Fruit fly (Drosophila melanogaster) whole organism, embryonic: ENCODE results near the gene CG12477.

ENCODE experiments used
- CG10321 ChIP-seq: fragments of 200-800 bp; sonication (Bioruptor generic); IDR thresholded peaks from 2 replicates; pipeline ENCODE4 v1.3.6; 2022; ENCODE audit warnings: missing biosample characterization, missing genetic modification characterization
- CG11504 ChIP-seq: fragments of 200-800 bp; sonication (Bioruptor generic); optimal IDR thresholded peaks from 3 replicates; lab custom pipeline; 2019; ENCODE audit warnings: missing biosample characterization, mild to moderate bottlenecking, missing genetic modification characterization, moderate library complexity
- CG12104 ChIP-seq: fragments of 200-800 bp; sonication (Bioruptor generic); optimal IDR thresholded peaks from 3 replicates; lab custom pipeline; 2016; ENCODE audit warnings: missing biosample characterization, missing genetic modification characterization
- CG12155 ChIP-seq: fragments of 200-800 bp; sonication (Bioruptor generic); optimal IDR thresholded peaks from 3 replicates; lab custom pipeline; 2016; ENCODE audit warnings: missing biosample characterization, missing genetic modification characterization
- CG12942 ChIP-seq: fragments of 200-800 bp; sonication (Bioruptor generic); optimal IDR thresholded peaks from 3 replicates; lab custom pipeline; 2016; ENCODE audit warnings: missing biosample characterization, missing genetic modification characterization
- CG14441 ChIP-seq: fragments of 200-800 bp; sonication (Bioruptor generic); IDR thresholded peaks from 2 replicates; pipeline ENCODE4 v1.3.6; 2022; ENCODE audit warnings: missing biosample characterization, missing genetic modification characterization
- CG1603 ChIP-seq: fragments of 200-800 bp; sonication (Bioruptor generic); optimal IDR thresholded peaks from 2 replicates; lab custom pipeline; 2019; ENCODE audit warnings: missing biosample characterization, mild to moderate bottlenecking, missing genetic modification characterization, moderate library complexity
- CG16863 ChIP-seq: fragments of 200-800 bp; sonication (Bioruptor generic); optimal IDR thresholded peaks from 3 replicates; lab custom pipeline; 2016; ENCODE audit warnings: missing biosample characterization, missing genetic modification characterization
- CG18619 ChIP-seq: fragments of 200-800 bp; sonication (Bioruptor generic); optimal IDR thresholded peaks from 3 replicates; lab custom pipeline; 2017; ENCODE audit warnings: missing biosample characterization, mild to moderate bottlenecking, missing genetic modification characterization
- CG34376 ChIP-seq: fragments of 200-800 bp; sonication (Bioruptor generic); optimal IDR thresholded peaks from 2 replicates; lab custom pipeline; 2018; ENCODE audit warnings: missing biosample characterization, mild to moderate bottlenecking, missing genetic modification characterization
- CG4820 ChIP-seq: fragments of 200-800 bp; sonication (Bioruptor generic); optimal IDR thresholded peaks from 3 replicates; lab custom pipeline; 2016; ENCODE audit warnings: missing biosample characterization, missing genetic modification characterization
- CG6272 ChIP-seq: fragments of 200-800 bp; sonication (Bioruptor generic); IDR thresholded peaks from 2 replicates; pipeline ENCODE4 v1.3.6; 2022; ENCODE audit warnings: missing biosample characterization, missing genetic modification characterization
- CG7357 ChIP-seq: fragments of 200-800 bp; sonication (Bioruptor generic); IDR thresholded peaks from 3 replicates; pipeline ENCODE4 v1.3.6; 2022; ENCODE audit warnings: missing biosample characterization, missing genetic modification characterization
- CG9215 ChIP-seq: fragments of 200-800 bp; sonication (Bioruptor generic); IDR thresholded peaks from 2 replicates; pipeline ENCODE4 v1.3.6; 2022; ENCODE audit warnings: missing biosample characterization, missing genetic modification characterization
- CG9797 ChIP-seq: fragments of 200-800 bp; sonication (Bioruptor generic); optimal IDR thresholded peaks from 3 replicates; lab custom pipeline; 2018; ENCODE audit warnings: missing biosample characterization, mild to moderate bottlenecking, missing genetic modification characterization
- CG9876 ChIP-seq: fragments of 200-800 bp; sonication (Bioruptor generic); optimal IDR thresholded peaks from 2 replicates; lab custom pipeline; 2016; ENCODE audit warnings: missing biosample characterization, missing genetic modification characterization
- Dll ChIP-seq: fragments of 200-800 bp; sonication (Bioruptor generic); IDR thresholded peaks from 4 replicates; pipeline ENCODE4 v1.3.6; 2022; ENCODE audit warnings: missing biosample characterization, missing genetic modification characterization; ENCODE audit not compliant: partially characterized antibody
- E2f1 ChIP-seq: fragments of 200-800 bp; sonication (Bioruptor generic); IDR thresholded peaks from 2 replicates; pipeline ENCODE4 v1.3.6; 2022; ENCODE audit warnings: missing biosample characterization, missing genetic modification characterization
- GATAe ChIP-seq: fragments of 200-800 bp; sonication (Bioruptor generic); conservative IDR thresholded peaks from 2 replicates; pipeline ENCODE4 v1.3.6; 2022; ENCODE audit warnings: missing biosample characterization, missing genetic modification characterization
- Hand ChIP-seq: fragments of 200-800 bp; sonication (Bioruptor generic); optimal IDR thresholded peaks from 2 replicates; lab custom pipeline; 2017; ENCODE audit warnings: mild to moderate bottlenecking, missing biosample characterization, missing genetic modification reagents, missing genetic modification characterization
- Med ChIP-seq: fragments of 200-800 bp; sonication (Bioruptor generic); peaks from one replicate; lab custom pipeline; 2016; ENCODE audit warnings: missing biosample characterization, missing genetic modification characterization, mild to moderate bottlenecking, inconsistent platforms, moderate library complexity
- Meics ChIP-seq: fragments of 200-800 bp; sonication (Bioruptor generic); optimal IDR thresholded peaks from 2 replicates; lab custom pipeline; 2017; ENCODE audit warnings: missing biosample characterization, mild to moderate bottlenecking, missing genetic modification characterization
- Ptx1 ChIP-seq: fragments of 200-800 bp; sonication (Bioruptor generic); IDR thresholded peaks from 2 replicates; pipeline ENCODE4 v1.3.6; 2022; ENCODE audit warnings: missing biosample characterization, missing genetic modification characterization
- Tbp ChIP-seq: fragments of >200 bp; optimal IDR thresholded peaks from 2 replicates; lab custom pipeline; 2018; ENCODE audit warnings: missing biosample characterization, missing genetic modification characterization
- Vsx1 ChIP-seq: fragments of 200-800 bp; sonication (Bioruptor generic); optimal IDR thresholded peaks from 2 replicates; lab custom pipeline; 2017; ENCODE audit warnings: missing biosample characterization, mild to moderate bottlenecking, missing genetic modification characterization, missing genetic modification reagents
- Xbp1 ChIP-seq: fragments of 200-800 bp; sonication (Bioruptor generic); optimal IDR thresholded peaks from 3 replicates; lab custom pipeline; 2016; ENCODE audit warnings: missing biosample characterization, mild to moderate bottlenecking, missing genetic modification characterization
- ara ChIP-seq: fragments of 200-800 bp; sonication (Bioruptor generic); IDR thresholded peaks from 2 replicates; pipeline ENCODE4 v1.3.6; 2022; ENCODE audit warnings: missing biosample characterization, missing genetic modification characterization
- bab2 ChIP-seq: fragments of 200-800 bp; sonication (Bioruptor generic); optimal IDR thresholded peaks from 2 replicates; lab custom pipeline; 2016; ENCODE audit warnings: missing biosample characterization, missing genetic modification characterization
- cad ChIP-seq: fragments of >200 bp; optimal IDR thresholded peaks from 2 replicates; lab custom pipeline; 2017; ENCODE audit warnings: missing biosample characterization, missing genetic modification characterization
- chif ChIP-seq, 2 experiments: fragments of 200-800 bp; sonication (Bioruptor generic); optimal IDR thresholded peaks; 3 replicates each; lab custom pipeline; 2016; ENCODE audit warnings: missing biosample characterization in 2 of 2, missing genetic modification characterization in 2 of 2
- crp ChIP-seq, 2 experiments: fragments of 200-800 bp; sonication (Bioruptor generic); optimal IDR thresholded peaks; 2 replicates in 1 of 2; 3 replicates in 1 of 2; lab custom pipeline; 2017; ENCODE audit warnings: missing biosample characterization in 2 of 2, missing genetic modification characterization in 2 of 2, mild to moderate bottlenecking in 1 of 2, moderate library complexity in 1 of 2
- dm ChIP-seq: fragments of 200-800 bp; sonication (Bioruptor generic); optimal IDR thresholded peaks from 3 replicates; lab custom pipeline; 2016; ENCODE audit warnings: missing biosample characterization, missing genetic modification characterization
- eve ChIP-seq, 2 experiments: fragments of >200 bp; optimal IDR thresholded peaks; 2 replicates each; lab custom pipeline; 2017; ENCODE audit warnings: missing biosample characterization in 2 of 2, missing genetic modification characterization in 2 of 2
- ewg ChIP-seq: fragments of 200-800 bp; sonication (Bioruptor generic); optimal IDR thresholded peaks from 3 replicates; lab custom pipeline; 2017; ENCODE audit warnings: mild to moderate bottlenecking, missing biosample characterization, missing genetic modification reagents, missing genetic modification characterization
- fd3F ChIP-seq: fragments of 200-800 bp; sonication (Bioruptor generic); optimal IDR thresholded peaks from 2 replicates; lab custom pipeline; 2018; ENCODE audit warnings: missing biosample characterization, mild to moderate bottlenecking, missing genetic modification characterization, moderate library complexity
- grn ChIP-seq: fragments of 200-800 bp; sonication (Bioruptor generic); optimal IDR thresholded peaks from 3 replicates; lab custom pipeline; 2017; ENCODE audit warnings: missing biosample characterization, missing genetic modification characterization
- gsb ChIP-seq: fragments of 200-800 bp; sonication (Bioruptor generic); IDR thresholded peaks from 2 replicates; pipeline ENCODE4 v1.3.6; 2022; ENCODE audit warnings: missing biosample characterization, missing genetic modification characterization
- hkb ChIP-seq, 2 experiments: fragments of 200-800 bp in 1 of 2; fragments of >200 bp in 1 of 2; sonication (Bioruptor generic) in 1 of 2; IDR thresholded peaks in 1 of 2; optimal IDR thresholded peaks in 1 of 2; 2 replicates each; pipeline versions ENCODE4 v1.3.6 to Lab custom; 2017 to 2022; ENCODE audit warnings: missing biosample characterization in 1 of 2, missing genetic modification characterization in 1 of 2
- ken ChIP-seq: fragments of 200-800 bp; sonication (Bioruptor generic); IDR thresholded peaks from 3 replicates; pipeline ENCODE4 v1.3.6; 2022; ENCODE audit warnings: missing biosample characterization, missing genetic modification characterization
- knrl ChIP-seq: fragments of 200-800 bp; sonication (Bioruptor generic); IDR thresholded peaks from 3 replicates; pipeline ENCODE4 v1.3.6; 2022; ENCODE audit warnings: missing biosample characterization, missing genetic modification characterization; ENCODE audit not compliant: partially characterized antibody
- lilli ChIP-seq: fragments of 200-800 bp; sonication (Bioruptor generic); optimal IDR thresholded peaks from 3 replicates; lab custom pipeline; 2016; ENCODE audit warnings: missing biosample characterization, missing genetic modification characterization
- mirr ChIP-seq: fragments of 200-800 bp; sonication (Bioruptor generic); optimal IDR thresholded peaks from 3 replicates; lab custom pipeline; 2018; ENCODE audit warnings: missing biosample characterization, mild to moderate bottlenecking, missing genetic modification characterization
- nerfin-2 ChIP-seq: fragments of 200-800 bp; sonication (Bioruptor generic); IDR thresholded peaks from 2 replicates; pipeline ENCODE4 v1.3.6; 2022; ENCODE audit warnings: missing biosample characterization, missing genetic modification characterization; ENCODE audit not compliant: partially characterized antibody
- prd ChIP-seq, 3 experiments: fragments of >200 bp in 2 of 3; fragments of 200-800 bp in 1 of 3; sonication (Bioruptor generic) in 1 of 3; optimal IDR thresholded peaks in 2 of 3; IDR thresholded peaks in 1 of 3; 2 replicates in 2 of 3; 3 replicates in 1 of 3; pipeline versions ENCODE4 v1.3.6 to Lab custom; 2017 to 2022; ENCODE audit warnings: missing biosample characterization in 1 of 3, missing genetic modification characterization in 1 of 3
- ranshi ChIP-seq: fragments of 200-800 bp; sonication (Bioruptor generic); IDR thresholded peaks from 2 replicates; pipeline ENCODE4 v1.3.6; 2022; ENCODE audit warnings: missing biosample characterization, missing genetic modification characterization
- sima ChIP-seq: fragments of 200-800 bp; sonication (Bioruptor generic); optimal IDR thresholded peaks from 2 replicates; lab custom pipeline; 2016; ENCODE audit warnings: missing biosample characterization, missing genetic modification characterization
- sna ChIP-seq: fragments of 200-800 bp; sonication (Bioruptor generic); IDR thresholded peaks from 2 replicates; pipeline ENCODE4 v1.3.6; 2022; ENCODE audit warnings: missing biosample characterization, missing genetic modification characterization; ENCODE audit not compliant: partially characterized antibody
- sqz ChIP-seq: fragments of 200-800 bp; sonication (Bioruptor generic); optimal IDR thresholded peaks from 3 replicates; lab custom pipeline; 2018; ENCODE audit warnings: missing biosample characterization, mild to moderate bottlenecking, missing genetic modification characterization
- sr ChIP-seq: fragments of 200-800 bp; sonication (Bioruptor generic); IDR thresholded peaks from 3 replicates; pipeline ENCODE4 v1.3.6; 2022; ENCODE audit warnings: missing biosample characterization, missing genetic modification characterization
- tgo ChIP-seq: fragments of 200-800 bp; sonication (Bioruptor generic); IDR thresholded peaks from 3 replicates; pipeline ENCODE4 v1.3.6; 2022; ENCODE audit warnings: missing biosample characterization, missing genetic modification characterization
- usp ChIP-seq: fragments of >200 bp; optimal IDR thresholded peaks from 2 replicates; lab custom pipeline; 2017; ENCODE audit warnings: missing biosample characterization, missing genetic modification characterization

The CG12477 gene

DNA sequence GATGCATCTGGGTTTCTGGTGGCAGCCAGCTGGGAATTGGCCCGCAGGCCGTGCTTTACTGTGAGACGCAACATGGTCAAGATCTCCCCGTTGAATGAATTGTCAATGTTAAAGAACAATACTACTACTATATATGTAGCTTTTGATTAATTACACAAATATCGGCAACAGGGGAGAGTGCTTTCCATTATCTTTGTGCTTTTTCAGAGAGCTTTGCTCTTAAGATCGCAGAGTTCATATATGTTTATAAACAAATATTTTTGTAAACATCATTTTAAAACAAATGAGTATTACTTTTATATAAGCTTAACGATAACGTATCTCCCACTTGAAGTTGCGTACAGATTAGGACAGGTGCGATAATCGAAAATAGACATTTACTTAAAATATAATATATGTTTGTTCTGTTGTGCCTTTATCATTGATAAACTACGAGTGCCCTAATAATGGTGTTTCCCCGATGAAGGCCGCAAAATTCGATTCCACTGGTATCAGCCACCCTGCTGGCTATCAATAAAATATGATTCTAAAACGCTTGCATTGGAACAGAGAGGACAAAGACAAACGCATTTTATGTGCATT, 36.8 kb downstream of the CG12477 start, which contains the start of gene Cyp12c1 (continued):
- no peak for TF ChIP-seq Hand (GFP tag; lab: Kevin White, UChicago)
- no peak for TF ChIP-seq E2f1
- TF ChIP-seq lilli, result no peak
- TF ChIP-seq dm (GFP tag; lab: Kevin White, UChicago), result no peak
- TF ChIP-seq CG11504 (tag; lab: Kevin White, UChicago), result peak; percentile 88
- no peak for TF ChIP-seq crp (GFP tag; optimal IDR thresholded peaks at IDR 0.05; lab: Kevin White, UChicago)
- TF ChIP-seq sr (GFP tag; lab: Robert Waterston, UW), result no peak
- TF ChIP-seq CG34376 (GFP tag; lab: Kevin White, UChicago), result peak; percentile 7
- 0 out of 2 replicates have a peak, but pooled peaks have one; percentile 22 for TF ChIP-seq CG14441 (GFP tag; lab: Robert Waterston, UW)
- peak; percentile 4 for TF ChIP-seq mirr (GFP tag; lab: Kevin White, UChicago)
- no peak for TF ChIP-seq CG9797 (GFP tag; lab: Kevin White, UChicago)
- TF ChIP-seq CG16863 (GFP tag; lab: Kevin White, UChicago), result no peak
- TF ChIP-seq sima (GFP tag; lab: Kevin White, UChicago), result no peak
- no peak for TF ChIP-seq Tbp
- TF ChIP-seq gsb (GFP tag; lab: Robert Waterston, UW), result no peak
- TF ChIP-seq CG6272 (GFP tag; lab: Robert Waterston, UW), result no peak
- TF ChIP-seq eve (GFP tag; optimal IDR thresholded peaks at IDR 0.05; lab: Kevin White, UChicago), result no peak
- no peak for TF ChIP-seq usp (GFP tag; lab: Kevin White, UChicago)
- no peak for TF ChIP-seq ara (GFP tag; lab: Robert Waterston, UW)
- TF ChIP-seq cad (GFP tag; lab: Kevin White, UChicago), result no peak
- TF ChIP-seq GATAe (GFP tag; lab: Robert Waterston, UW), result no peak
- TF ChIP-seq CG9876, result no peak
- TF ChIP-seq CG1603 (tag; lab: Kevin White, UChicago), result peak; percentile 11
- TF ChIP-seq CG10321 (GFP tag; lab: Robert Waterston, UW), result no peak
- no peak for TF ChIP-seq Xbp1 (GFP tag; lab: Kevin White, UChicago)
- TF ChIP-seq Ptx1 (GFP tag; lab: Robert Waterston, UW), result no peak
- no peak for TF ChIP-seq fd3F (GFP tag; lab: Kevin White, UChicago)
- no peak for TF ChIP-seq bab2 (GFP tag; lab: Kevin White, UChicago)
- TF ChIP-seq sna (GFP tag; lab: Robert Waterston, UW), result no peak
- no peak for TF ChIP-seq ewg (GFP tag; lab: Kevin White, UChicago)
- no peak for TF ChIP-seq Med (GFP tag; lab: Kevin White, UChicago)
- TF ChIP-seq ken (GFP tag; lab: Robert Waterston, UW), result no peak
- TF ChIP-seq nerfin-2 (GFP tag; lab: Robert Waterston, UW), result no peak
- TF ChIP-seq CG12104 (GFP tag; lab: Kevin White, UChicago), result no peak
- peak; percentile 74 for TF ChIP-seq Vsx1 (GFP tag; lab: Kevin White, UChicago)
- TF ChIP-seq Dll (GFP tag; lab: Robert Waterston, UW), result no peak
- no peak for TF ChIP-seq CG4820 (GFP tag; lab: Kevin White, UChicago)
- TF ChIP-seq grn, result peak; percentile 79
- no peak for TF ChIP-seq chif (GFP tag; optimal IDR thresholded peaks at IDR 0.05; lab: Kevin White, UChicago)
- TF ChIP-seq tgo (GFP tag; lab: Robert Waterston, UW), result no peak
- TF ChIP-seq, all 482 proteins: peak for 10

- TF ChIP-seq CG12942 (no peak), CG9215 (GFP tag; lab: Robert Waterston, UW) (no peak), sqz (GFP tag; lab: Kevin White, UChicago) (no peak), prd (optimal IDR thresholded peaks at IDR 0.05; lab: Kevin White, UChicago) (no peak), prd (GFP tag; IDR thresholded peaks at IDR 0.05; lab: Robert Waterston, UW) (no peak), CG7357 (GFP tag; lab: Robert Waterston, UW) (no peak), Meics (GFP tag; lab: Kevin White, UChicago) (no peak), CG12155 (GFP tag; lab: Kevin White, UChicago) (no peak), ranshi (no peak), hkb (optimal IDR thresholded peaks at IDR 0.05; lab: Kevin White, UChicago) (no peak), hkb (GFP tag; IDR thresholded peaks at IDR 0.05; lab: Robert Waterston, UW) (no peak), CG18619 (GFP tag; lab: Kevin White, UChicago) (no peak), knrl (no peak; the same call in 2 of the 3 replicates)
These were observed 39.2 kb downstream of the CG12477 start, which contains the start of gene Chmp1 for dm6 chr3L:18683846-18684245. TSS of gene Chmp1 (minus strand) at chr3L:18684061.
